Fruit fly (Drosophila melanogaster): ENCODE measurements around the gene Ids.

The Ids gene

dm6 chr3L:3348956-3349824 lies 28.9 kb upstream of the Ids start (continued):
- no peak for TF ChIP-seq Blimp-1 (GFP tag; optimal IDR thresholded peaks at IDR 0.05)
- TF ChIP-seq net (GFP tag; optimal IDR thresholded peaks at IDR 0.05), result peak; percentile 16
- no peak for TF ChIP-seq CG8319 (GFP tag; optimal IDR thresholded peaks at IDR 0.05)
- no peak for TF ChIP-seq CG8632 (GFP tag; optimal IDR thresholded peaks at IDR 0.05)
- TF ChIP-seq CG6792 (GFP tag; optimal IDR thresholded peaks at IDR 0.05), result no peak
- no peak for TF ChIP-seq CG6276 (GFP tag; optimal IDR thresholded peaks at IDR 0.05)

dm6 chr3L:3349825-3350123 lies 28.3 kb upstream of the Ids start:
- no peak for TF ChIP-seq CG8319 (GFP tag; optimal IDR thresholded peaks at IDR 0.05)
- TF ChIP-seq pdm3 (GFP tag; optimal IDR thresholded peaks at IDR 0.05), result no peak
- no peak for TF ChIP-seq dac (GFP tag; optimal IDR thresholded peaks at IDR 0.05)
- no peak for TF ChIP-seq Sox15 (GFP tag; optimal IDR thresholded peaks at IDR 0.05)
- TF ChIP-seq Sox102F (GFP tag; optimal IDR thresholded peaks at IDR 0.05), result no peak
- no peak for TF ChIP-seq CG11762 (GFP tag; optimal IDR thresholded peaks at IDR 0.05; ENCODE audit: insufficient read depth)
- no peak for TF ChIP-seq achi (GFP tag; optimal IDR thresholded peaks at IDR 0.05)
- no peak for TF ChIP-seq Eip75B (GFP tag; optimal IDR thresholded peaks at IDR 0.05)
- no peak for TF ChIP-seq Hr39 (GFP tag; optimal IDR thresholded peaks at IDR 0.05)
- TF ChIP-seq CG31627 (GFP tag; optimal IDR thresholded peaks at IDR 0.05), result no peak
- no peak for TF ChIP-seq Ets21C (GFP tag; optimal IDR thresholded peaks at IDR 0.05)
- no peak for TF ChIP-seq CG1621 (tag; optimal IDR thresholded peaks at IDR 0.05)
- no peak for TF ChIP-seq CG11902 (GFP tag; optimal IDR thresholded peaks at IDR 0.05)
- no peak for TF ChIP-seq fd85E (GFP tag; optimal IDR thresholded peaks at IDR 0.05)
- no peak for TF ChIP-seq OdsH (GFP tag; optimal IDR thresholded peaks at IDR 0.05)
- TF ChIP-seq Ets96B (tag; optimal IDR thresholded peaks at IDR 0.05), result no peak
- no peak for TF ChIP-seq Blimp-1 (GFP tag; optimal IDR thresholded peaks at IDR 0.05)
- TF ChIP-seq CG6163 (GFP tag; IDR thresholded peaks at IDR 0.05), result no peak

- TF ChIP-seq salr (GFP tag; optimal IDR thresholded peaks at IDR 0.05), result no peak
- no peak for TF ChIP-seq Hr38 (GFP tag; optimal IDR thresholded peaks at IDR 0.05)
- peak; percentile 78 for TF ChIP-seq vri (GFP tag; optimal IDR thresholded peaks at IDR 0.05)
- no peak for TF ChIP-seq svp (GFP tag)
These were observed 27.3 kb upstream of the Ids start for dm6 chr3L:3350572-3351343.

- TF ChIP-seq Eip75B (GFP tag; optimal IDR thresholded peaks at IDR 0.05), result no peak
- no peak for TF ChIP-seq CG34406 (GFP tag; optimal IDR thresholded peaks at IDR 0.05)
- no peak for TF ChIP-seq eg (GFP tag; IDR thresholded peaks at IDR 0.05)
- no peak for TF ChIP-seq Lpt (GFP tag; optimal IDR thresholded peaks at IDR 0.05)
- TF ChIP-seq esn (GFP tag; optimal IDR thresholded peaks at IDR 0.05), result no peak
- TF ChIP-seq achi (GFP tag; optimal IDR thresholded peaks at IDR 0.05), result no peak
These were observed 26.2 kb upstream of the Ids start for dm6 chr3L:3351814-3352359.

- no peak for TF ChIP-seq CG16779 (tag; optimal IDR thresholded peaks at IDR 0.05)
- no peak for TF ChIP-seq Eip78C (GFP tag)
- no peak for TF ChIP-seq CG11902 (GFP tag; optimal IDR thresholded peaks at IDR 0.05)
- no peak for TF ChIP-seq CG15336 (GFP tag; IDR thresholded peaks at IDR 0.05)
- no peak for TF ChIP-seq CG6276 (GFP tag; optimal IDR thresholded peaks at IDR 0.05)
- TF ChIP-seq Blimp-1 (GFP tag; optimal IDR thresholded peaks at IDR 0.05), result peak; percentile 44
These were observed 25.6 kb upstream of the Ids start for dm6 chr3L:3352516-3352915.
